Fruit fly (Drosophila melanogaster): Measurements from ENCODE around the gene CG42238.

Gene CG42238

DNA sequence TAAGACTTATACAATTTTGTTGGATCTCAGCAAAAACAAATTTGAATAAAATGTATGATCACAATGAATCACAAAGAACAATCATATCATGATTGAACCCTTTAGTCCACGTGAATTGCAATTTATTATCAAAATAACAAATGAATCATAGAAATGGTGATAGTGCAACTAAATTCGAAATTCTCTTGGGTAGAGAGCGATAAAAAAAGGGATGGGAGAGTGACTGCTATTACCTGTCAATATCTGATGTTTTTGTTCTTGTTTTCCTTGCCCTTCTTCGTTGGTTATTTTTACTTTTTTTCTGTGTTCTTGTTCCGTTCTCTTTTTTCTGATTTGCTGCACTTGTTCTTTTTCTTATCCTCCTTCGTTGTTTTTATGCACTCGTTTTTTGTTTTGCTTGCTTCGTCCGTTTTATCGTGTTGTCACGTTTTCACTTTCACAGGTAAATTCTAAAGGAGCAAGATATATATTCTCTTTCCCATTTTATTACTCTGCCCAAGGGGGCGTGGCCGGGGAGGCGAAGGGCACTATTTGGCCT, 135.2 kb downstream of the CG42238 start (continued):
- TF ChIP-seq ATbp (GFP tag; optimal IDR thresholded peaks at IDR 0.05) = no peak
- peak in 1 of 2 experiments; percentile 55 for TF ChIP-seq eve (GFP tag; optimal IDR thresholded peaks at IDR 0.05)
- no peak for TF ChIP-seq CG18619 (GFP tag; optimal IDR thresholded peaks at IDR 0.05)
- no peak for TF ChIP-seq kay (GFP tag; optimal IDR thresholded peaks at IDR 0.05)
- TF ChIP-seq kni (GFP tag; optimal IDR thresholded peaks at IDR 0.05) = peak; percentile 24
- no peak for TF ChIP-seq CG17359 (tag; optimal IDR thresholded peaks at IDR 0.05)
- TF ChIP-seq Poxn (GFP tag; IDR thresholded peaks at IDR 0.05) = no peak
- no peak for TF ChIP-seq E2f1 (GFP tag; IDR thresholded peaks at IDR 0.05)
- TF ChIP-seq CG3847 (GFP tag; IDR thresholded peaks at IDR 0.05) = no peak
- no peak for TF ChIP-seq CG8944 (GFP tag; optimal IDR thresholded peaks at IDR 0.05)
- no peak for TF ChIP-seq Dbx (GFP tag; IDR thresholded peaks at IDR 0.05)
- TF ChIP-seq CG3065 (GFP tag; optimal IDR thresholded peaks at IDR 0.05) = peak; percentile 65
- TF ChIP-seq CG1602 (GFP tag; optimal IDR thresholded peaks at IDR 0.05) = no peak
